Fruit fly (Drosophila melanogaster) whole organism, embryonic: Measurements from ENCODE around the gene Reck.

Experiments used
- Abd-B ChIP-seq: fragments of 200-800 bp; sonication (Bioruptor generic); optimal IDR thresholded peaks from 2 replicates; lab custom pipeline; 2018; ENCODE audit warnings: missing biosample characterization, mild to moderate bottlenecking, missing genetic modification characterization, moderate library complexity
- Adf1 ChIP-seq: fragments of 200-800 bp; sonication (Bioruptor generic); IDR thresholded peaks from 2 replicates; pipeline ENCODE4 v1.3.6; 2022; ENCODE audit warnings: missing biosample characterization, missing genetic modification characterization
- CG1024 ChIP-seq: fragments of 200-800 bp; sonication (Bioruptor generic); IDR thresholded peaks from 2 replicates; pipeline ENCODE4 v1.3.6; 2022; ENCODE audit warnings: missing biosample characterization, missing genetic modification characterization
- CG10462 ChIP-seq: fragments of 200-800 bp; sonication (Bioruptor generic); optimal IDR thresholded peaks from 2 replicates; lab custom pipeline; 2016; ENCODE audit warnings: missing biosample characterization, missing genetic modification characterization
- CG11560 ChIP-seq: fragments of 200-800 bp; sonication (Bioruptor generic); IDR thresholded peaks from 3 replicates; pipeline ENCODE4 v1.3.6; 2022; ENCODE audit warnings: missing biosample characterization, missing genetic modification characterization
- CG16813 ChIP-seq: fragments of 200-800 bp; sonication (Bioruptor generic); IDR thresholded peaks from 3 replicates; pipeline ENCODE4 v1.3.6; 2022; ENCODE audit warnings: missing biosample characterization, missing genetic modification characterization; ENCODE audit not compliant: partially characterized antibody
- CG17829 ChIP-seq: fragments of 200-800 bp; optimal IDR thresholded peaks from 2 replicates; lab custom pipeline; 2019; ENCODE audit warnings: missing biosample characterization, mild to moderate bottlenecking, missing genetic modification characterization, moderate library complexity
- CG32772 ChIP-seq: fragments of 200-800 bp; sonication (Bioruptor generic); IDR thresholded peaks from 2 replicates; pipeline ENCODE4 v1.3.6; 2022; ENCODE audit warnings: missing biosample characterization, missing genetic modification characterization
- CG34224 ChIP-seq: fragments of 200-800 bp; sonication (Bioruptor generic); IDR thresholded peaks from 3 replicates; pipeline ENCODE4 v1.3.6; 2022; ENCODE audit warnings: missing biosample characterization, missing genetic modification characterization; ENCODE audit not compliant: partially characterized antibody
- CG34422 ChIP-seq: fragments of 200-800 bp; sonication (Bioruptor generic); IDR thresholded peaks from 3 replicates; pipeline ENCODE4 v1.3.6; 2022; ENCODE audit warnings: missing biosample characterization, missing genetic modification characterization
- CHES-1-like ChIP-seq: fragments of 200-800 bp; sonication (Bioruptor generic); optimal IDR thresholded peaks from 2 replicates; lab custom pipeline; 2016; ENCODE audit warnings: missing biosample characterization, missing genetic modification characterization
- D ChIP-seq, 2 experiments: fragments of 200-800 bp in 1 of 2; fragments of >200 bp in 1 of 2; sonication (Bioruptor generic) in 1 of 2; optimal IDR thresholded peaks; 2 replicates in 1 of 2; 3 replicates in 1 of 2; lab custom pipeline; 2017; ENCODE audit warnings: mild to moderate bottlenecking in 1 of 2, missing biosample characterization in 1 of 2, missing genetic modification characterization in 1 of 2, missing genetic modification reagents in 1 of 2
- D19A ChIP-seq: fragments of 200-800 bp; optimal IDR thresholded peaks from 3 replicates; lab custom pipeline; 2019; ENCODE audit warnings: missing biosample characterization, mild to moderate bottlenecking, missing genetic modification characterization, moderate library complexity
- Dad ChIP-seq: fragments of 200-800 bp; sonication (Bioruptor generic); optimal IDR thresholded peaks from 3 replicates; lab custom pipeline; 2016; ENCODE audit warnings: missing biosample characterization, missing genetic modification characterization
- Dll ChIP-seq: fragments of 200-800 bp; sonication (Bioruptor generic); IDR thresholded peaks from 4 replicates; pipeline ENCODE4 v1.3.6; 2022; ENCODE audit warnings: missing biosample characterization, missing genetic modification characterization; ENCODE audit not compliant: partially characterized antibody
- HHEX ChIP-seq: fragments of 200-800 bp; sonication (Bioruptor generic); optimal IDR thresholded peaks from 3 replicates; lab custom pipeline; 2017; ENCODE audit warnings: missing biosample characterization, mild to moderate bottlenecking, missing genetic modification characterization, missing genetic modification reagents
- Hr51 ChIP-seq, 2 experiments: fragments of 200-800 bp; sonication (Bioruptor generic); optimal IDR thresholded peaks; 2 replicates in 1 of 2; 3 replicates in 1 of 2; lab custom pipeline; 2016 to 2018; ENCODE audit warnings: missing biosample characterization in 2 of 2, missing genetic modification characterization in 2 of 2, mild to moderate bottlenecking in 1 of 2, moderate library complexity in 1 of 2
- Sox102F ChIP-seq: fragments of 200-800 bp; sonication (Bioruptor generic); optimal IDR thresholded peaks from 2 replicates; lab custom pipeline; 2018; ENCODE audit warnings: missing biosample characterization, mild to moderate bottlenecking, missing genetic modification characterization, moderate library complexity
- Taf1 ChIP-seq: fragments of 200-800 bp; sonication (Bioruptor generic); IDR thresholded peaks from 2 replicates; pipeline ENCODE4 v1.3.6; 2022; ENCODE audit warnings: missing biosample characterization, missing genetic modification characterization
- Xrp1 ChIP-seq: fragments of 200-800 bp; sonication (Bioruptor generic); IDR thresholded peaks from 2 replicates; pipeline ENCODE4 v1.3.6; 2022; ENCODE audit warnings: missing biosample characterization, missing genetic modification characterization
- abd-A ChIP-seq: fragments of 200-800 bp; sonication (Bioruptor generic); optimal IDR thresholded peaks from 3 replicates; lab custom pipeline; 2019; ENCODE audit warnings: missing biosample characterization, mild to moderate bottlenecking, missing genetic modification characterization, moderate library complexity
- cad ChIP-seq: fragments of >200 bp; optimal IDR thresholded peaks from 2 replicates; lab custom pipeline; 2017; ENCODE audit warnings: missing biosample characterization, missing genetic modification characterization
- chm ChIP-seq: fragments of 200-800 bp; sonication (Bioruptor generic); IDR thresholded peaks from 2 replicates; pipeline ENCODE4 v1.3.6; 2022; ENCODE audit warnings: missing biosample characterization, missing genetic modification characterization
- crc ChIP-seq: fragments of 200-800 bp; sonication (Bioruptor generic); optimal IDR thresholded peaks from 2 replicates; lab custom pipeline; 2016; ENCODE audit warnings: missing biosample characterization, missing genetic modification characterization
- dati ChIP-seq: fragments of 200-800 bp; sonication (Bioruptor generic); IDR thresholded peaks from 2 replicates; pipeline ENCODE4 v1.3.6; 2022; ENCODE audit warnings: missing biosample characterization, missing genetic modification characterization
- dpn ChIP-seq, 2 experiments: fragments of 200-800 bp; sonication (Bioruptor generic); optimal IDR thresholded peaks; 3 replicates each; lab custom pipeline; 2016; ENCODE audit warnings: missing biosample characterization in 2 of 2, missing genetic modification characterization in 2 of 2
- dysf ChIP-seq: fragments of 200-800 bp; sonication (Bioruptor generic); IDR thresholded peaks from 3 replicates; pipeline ENCODE4 v1.3.6; 2022; ENCODE audit warnings: missing biosample characterization, missing genetic modification characterization
- h ChIP-seq: fragments of >200 bp; optimal IDR thresholded peaks from 2 replicates; lab custom pipeline; 2017
- ham ChIP-seq: fragments of 200-800 bp; sonication (Bioruptor generic); IDR thresholded peaks from 2 replicates; pipeline ENCODE4 v1.3.6; 2022; ENCODE audit warnings: missing biosample characterization, missing genetic modification characterization
- hth ChIP-seq: fragments of >200 bp; optimal IDR thresholded peaks from 2 replicates; lab custom pipeline; 2017; ENCODE audit warnings: inconsistent platforms
- ind ChIP-seq: fragments of 200-800 bp; sonication (Bioruptor generic); optimal IDR thresholded peaks from 3 replicates; lab custom pipeline; 2016; ENCODE audit warnings: missing biosample characterization, missing genetic modification characterization
- lab ChIP-seq: fragments of 200-800 bp; sonication (Bioruptor generic); optimal IDR thresholded peaks from 3 replicates; lab custom pipeline; 2017; ENCODE audit warnings: missing biosample characterization, missing genetic modification characterization, mild to moderate bottlenecking, moderate library complexity, missing genetic modification reagents
- lov ChIP-seq, 2 experiments: fragments of 200-800 bp in 1 of 2; fragments of >200 bp in 1 of 2; sonication (Bioruptor generic) in 1 of 2; IDR thresholded peaks in 1 of 2; optimal IDR thresholded peaks in 1 of 2; 2 replicates in 1 of 2; 3 replicates in 1 of 2; pipeline versions ENCODE4 v1.3.6 to Lab custom; 2017 to 2022; ENCODE audit warnings: missing biosample characterization in 1 of 2, missing genetic modification characterization in 1 of 2
- nerfin-2 ChIP-seq: fragments of 200-800 bp; sonication (Bioruptor generic); IDR thresholded peaks from 2 replicates; pipeline ENCODE4 v1.3.6; 2022; ENCODE audit warnings: missing biosample characterization, missing genetic modification characterization; ENCODE audit not compliant: partially characterized antibody
- oc ChIP-seq: fragments of 200-800 bp; sonication (Bioruptor generic); optimal IDR thresholded peaks from 2 replicates; lab custom pipeline; 2018; ENCODE audit warnings: missing biosample characterization, mild to moderate bottlenecking, missing genetic modification characterization, moderate library complexity
- peb ChIP-seq: fragments of 200-800 bp; sonication (Bioruptor generic); IDR thresholded peaks from 2 replicates; pipeline ENCODE4 v1.3.6; 2022; ENCODE audit warnings: missing biosample characterization, missing genetic modification characterization
- phol ChIP-seq: fragments of 200-800 bp; sonication (Bioruptor generic); optimal IDR thresholded peaks from 3 replicates; lab custom pipeline; 2018; ENCODE audit warnings: missing biosample characterization, mild to moderate bottlenecking, missing genetic modification characterization, moderate library complexity
- prd ChIP-seq, 3 experiments: fragments of >200 bp in 2 of 3; fragments of 200-800 bp in 1 of 3; sonication (Bioruptor generic) in 1 of 3; optimal IDR thresholded peaks in 2 of 3; IDR thresholded peaks in 1 of 3; 2 replicates in 2 of 3; 3 replicates in 1 of 3; pipeline versions ENCODE4 v1.3.6 to Lab custom; 2017 to 2022; ENCODE audit warnings: missing biosample characterization in 1 of 3, missing genetic modification characterization in 1 of 3
- ranshi ChIP-seq: fragments of 200-800 bp; sonication (Bioruptor generic); IDR thresholded peaks from 2 replicates; pipeline ENCODE4 v1.3.6; 2022; ENCODE audit warnings: missing biosample characterization, missing genetic modification characterization
- salm ChIP-seq: fragments of 200-800 bp; sonication (Bioruptor generic); optimal IDR thresholded peaks from 2 replicates; lab custom pipeline; 2018; ENCODE audit warnings: missing biosample characterization, mild to moderate bottlenecking, missing genetic modification characterization
- stwl ChIP-seq: fragments of 200-800 bp; sonication (Bioruptor generic); optimal IDR thresholded peaks from 3 replicates; lab custom pipeline; 2018; ENCODE audit warnings: missing biosample characterization, mild to moderate bottlenecking, missing genetic modification characterization, moderate library complexity
- tll ChIP-seq, 2 experiments: fragments of 200-800 bp in 1 of 2; fragments of >200 bp in 1 of 2; sonication (Bioruptor generic) in 1 of 2; optimal IDR thresholded peaks; 2 replicates each; lab custom pipeline; 2017 to 2019; ENCODE audit warnings: missing biosample characterization in 2 of 2, missing genetic modification characterization in 2 of 2, mild to moderate bottlenecking in 1 of 2, moderate library complexity in 1 of 2
- unpg ChIP-seq: fragments of 200-800 bp; sonication (Bioruptor generic); optimal IDR thresholded peaks from 3 replicates; lab custom pipeline; 2018; ENCODE audit warnings: missing biosample characterization, mild to moderate bottlenecking, missing genetic modification characterization, moderate library complexity

The Reck gene

DNA sequence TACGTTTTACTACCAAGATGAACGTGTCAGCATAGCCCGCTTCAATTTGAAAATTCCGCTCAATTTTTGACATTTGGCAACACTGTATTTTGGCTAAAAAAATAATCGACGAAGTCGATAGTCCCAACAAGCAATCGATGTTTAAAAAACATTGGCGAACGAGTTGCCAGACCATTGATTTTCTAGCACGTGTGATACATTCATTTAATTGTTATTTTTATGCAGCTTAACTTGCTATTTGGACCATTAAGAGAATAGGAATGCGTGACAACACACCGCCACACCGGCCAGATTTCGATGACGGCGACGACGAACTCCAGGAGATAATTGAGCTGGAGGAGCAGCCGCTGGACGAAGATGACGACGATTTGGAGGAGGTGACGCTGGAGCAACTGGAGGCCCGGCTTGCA lies 31.2 kb downstream of the Reck start, which contains the start of gene CG5114 (continued):
- TF ChIP-seq Dad (GFP tag; lab: Kevin White, UChicago) (peak; percentile 37), salm (tag; lab: Kevin White, UChicago) (no peak), CG34422 (peak; percentile 60; the same call in 2 of the 3 replicates), h (lab: Kevin White, UChicago) (no peak), Xrp1 (GFP tag; lab: Robert Waterston, UW) (peak; percentile 57; the same call in 1 of the 2 replicates), nerfin-2 (GFP tag; lab: Robert Waterston, UW) (peak; percentile 78), D19A (tag; lab: Kevin White, UChicago) (no peak), CG32772 (GFP tag; lab: Robert Waterston, UW) (no peak), CG16813 (GFP tag; lab: Robert Waterston, UW) (peak; percentile 87), cad (GFP tag; lab: Kevin White, UChicago) (no peak), stwl (tag; lab: Kevin White, UChicago) (peak; percentile 95), CG11560 (tag; lab: Robert Waterston, UW) (no peak), phol (tag; lab: Kevin White, UChicago) (peak; percentile 68), tll (GFP tag; optimal IDR thresholded peaks at IDR 0.05; lab: Kevin White, UChicago) (no peak), chm (GFP tag; lab: Robert Waterston, UW) (no peak), Abd-B (GFP tag; lab: Kevin White, UChicago) (peak; percentile 46), CG34224 (peak; percentile 93), dpn (GFP tag; optimal IDR thresholded peaks at IDR 0.05; lab: Kevin White, UChicago) (peak; percentile 40), Adf1 (GFP tag; lab: Robert Waterston, UW) (no peak), dysf (GFP tag; lab: Robert Waterston, UW) (no peak), CHES-1-like (peak; percentile 50), dati (GFP tag; lab: Robert Waterston, UW) (no peak), CG1024 (GFP tag; lab: Robert Waterston, UW) (no peak), crc (GFP tag; lab: Kevin White, UChicago) (no peak), ranshi (GFP tag; lab: Robert Waterston, UW) (no peak), oc (tag; lab: Kevin White, UChicago) (no peak), HHEX (GFP tag; lab: Kevin White, UChicago) (peak; percentile 24), peb (GFP tag; lab: Robert Waterston, UW) (0 out of 2 replicates have a peak, but pooled peaks have one; percentile 27), lab (GFP tag; lab: Kevin White, UChicago) (peak; percentile 65), Sox102F (GFP tag; lab: Kevin White, UChicago) (peak; percentile 14), unpg (GFP tag; lab: Kevin White, UChicago) (peak; percentile 31)
- TF ChIP-seq, all 482 proteins: peak for 222

dm6 chr3L:14980038-14980437 lies 33.8 kb downstream of the Reck start:
- TF ChIP-seq HHEX (GFP tag; lab: Kevin White, UChicago), result no peak
- TF ChIP-seq ham, result no peak
- no peak for TF ChIP-seq prd (optimal IDR thresholded peaks at IDR 0.05; lab: Kevin White, UChicago)
- no peak for TF ChIP-seq prd (GFP tag; IDR thresholded peaks at IDR 0.05; lab: Robert Waterston, UW)
- TF ChIP-seq D (optimal IDR thresholded peaks at IDR 0.05; lab: Kevin White, UChicago), result peak; percentile 64
- TF ChIP-seq D (GFP tag; optimal IDR thresholded peaks at IDR 0.05; lab: Kevin White, UChicago), result no peak
- no peak for TF ChIP-seq CG10462 (GFP tag; lab: Kevin White, UChicago)
- no peak for TF ChIP-seq Dll
- no peak for TF ChIP-seq hth (lab: Kevin White, UChicago)
- 0 out of 2 replicates have a peak, but pooled peaks have one; percentile 47 for TF ChIP-seq chm (GFP tag; lab: Robert Waterston, UW)
- TF ChIP-seq CG17829 (tag; lab: Kevin White, UChicago), result no peak
- TF ChIP-seq Taf1, result no peak
- TF ChIP-seq lov (optimal IDR thresholded peaks at IDR 0.05; lab: Kevin White, UChicago), result no peak
- TF ChIP-seq lov (GFP tag; IDR thresholded peaks at IDR 0.05; lab: Robert Waterston, UW), result no peak
- no peak for TF ChIP-seq abd-A
- TF ChIP-seq ind (GFP tag; lab: Kevin White, UChicago), result no peak
- TF ChIP-seq Hr51 (GFP tag; optimal IDR thresholded peaks at IDR 0.05; lab: Kevin White, UChicago), result no peak
